ENCODE assay signal across 1 fruit fly cellular context in genomic region chr2L:11735975-11736374, dm6.
TF ChIP-seq lines count a peak whose summit lies in the region.

No protein-coding gene starts in this region.

TF ChIP-seq in whole organism, embryonic, 481 proteins besides CTCF, POLR2A, EP300 and RAD21 (continued from another document):
- TF ChIP-seq zen (tag; optimal IDR thresholded peaks at IDR 0.05; lab: Kevin White, UChicago) (peak; percentile 48), CG13624 (GFP tag; optimal IDR thresholded peaks at IDR 0.05; lab: Kevin White, UChicago) (no peak), oc (tag; optimal IDR thresholded peaks at IDR 0.05; lab: Kevin White, UChicago) (no peak), Hmx (GFP tag; optimal IDR thresholded peaks at IDR 0.05; lab: Kevin White, UChicago) (no peak), Ptx1 (GFP tag; IDR thresholded peaks at IDR 0.05; lab: Robert Waterston, UW) (no peak)
